Fruit fly (Drosophila melanogaster) whole organism, prepupa: ENCODE results near the gene Ser12.

Source experiments
- Blimp-1 ChIP-seq: fragments of 200-800 bp; sonication (Bioruptor generic); optimal IDR thresholded peaks from 3 replicates; lab custom pipeline; 2017; ENCODE audit warnings: missing biosample characterization, missing genetic modification characterization, mild to moderate bottlenecking, moderate library complexity, missing genetic modification reagents
- CG10631 ChIP-seq: fragments of 200-800 bp; sonication (Bioruptor generic); optimal IDR thresholded peaks from 2 replicates; lab custom pipeline; 2016; ENCODE audit warnings: missing biosample characterization, missing genetic modification characterization
- CG10669 ChIP-seq: fragments of 200-800 bp; sonication (Bioruptor generic); optimal IDR thresholded peaks from 3 replicates; lab custom pipeline; 2018; ENCODE audit warnings: missing biosample characterization, mild to moderate bottlenecking, missing genetic modification characterization, moderate library complexity
- CG11294 ChIP-seq: fragments of 200-800 bp; sonication (Bioruptor generic); IDR thresholded peaks from 2 replicates; pipeline ENCODE4 v1.3.6; 2022; ENCODE audit warnings: missing biosample characterization, missing genetic modification characterization
- CG11762 ChIP-seq: fragments of 200-800 bp; sonication (Bioruptor generic); optimal IDR thresholded peaks from 3 replicates; lab custom pipeline; 2016; ENCODE audit warnings: missing biosample characterization, missing genetic modification characterization; ENCODE audit not compliant: insufficient read depth
- CG11902 ChIP-seq: fragments of 200-800 bp; sonication (Bioruptor generic); optimal IDR thresholded peaks from 3 replicates; lab custom pipeline; 2016; ENCODE audit warnings: missing biosample characterization, missing genetic modification characterization
- CG15336 ChIP-seq: fragments of 200-800 bp; sonication (Bioruptor generic); IDR thresholded peaks from 2 replicates; pipeline ENCODE4 v1.3.6; 2022; ENCODE audit warnings: missing biosample characterization, missing genetic modification characterization
- CG1621 ChIP-seq: fragments of 200-800 bp; sonication (Bioruptor generic); optimal IDR thresholded peaks from 3 replicates; lab custom pipeline; 2018; ENCODE audit warnings: missing biosample characterization, mild to moderate bottlenecking, missing genetic modification characterization
- CG16779 ChIP-seq: fragments of 200-800 bp; sonication (Bioruptor generic); optimal IDR thresholded peaks from 3 replicates; lab custom pipeline; 2017; ENCODE audit warnings: missing biosample characterization, mild to moderate bottlenecking, missing genetic modification characterization
- CG3032 ChIP-seq: fragments of 200-800 bp; optimal IDR thresholded peaks from 2 replicates; lab custom pipeline; 2019; ENCODE audit warnings: missing biosample characterization, mild to moderate bottlenecking, missing genetic modification characterization, moderate library complexity
- CG31627 ChIP-seq: fragments of 200-800 bp; sonication (Bioruptor generic); optimal IDR thresholded peaks from 3 replicates; lab custom pipeline; 2016; ENCODE audit warnings: missing biosample characterization, missing genetic modification characterization
- CG32006 ChIP-seq: fragments of 200-800 bp; sonication (Bioruptor generic); optimal IDR thresholded peaks from 3 replicates; lab custom pipeline; 2017; ENCODE audit warnings: missing biosample characterization, mild to moderate bottlenecking, missing genetic modification characterization
- CG34406 ChIP-seq: fragments of 200-800 bp; sonication (Bioruptor generic); optimal IDR thresholded peaks from 3 replicates; lab custom pipeline; 2016; ENCODE audit warnings: missing biosample characterization, missing genetic modification characterization
- CG3919 ChIP-seq: fragments of 200-800 bp; sonication (Bioruptor generic); optimal IDR thresholded peaks from 3 replicates; lab custom pipeline; 2016; ENCODE audit warnings: missing biosample characterization, missing genetic modification characterization
- CG6163 ChIP-seq: fragments of 200-800 bp; sonication (Bioruptor generic); IDR thresholded peaks from 3 replicates; pipeline ENCODE4 v1.3.6; 2022; ENCODE audit warnings: missing biosample characterization, missing genetic modification characterization
- CG6792 ChIP-seq: fragments of 200-800 bp; sonication (Bioruptor generic); optimal IDR thresholded peaks from 3 replicates; lab custom pipeline; 2016; ENCODE audit warnings: missing biosample characterization, missing genetic modification characterization
- CG6808 ChIP-seq: fragments of 200-800 bp; sonication (Bioruptor generic); optimal IDR thresholded peaks from 3 replicates; lab custom pipeline; 2017; ENCODE audit warnings: missing biosample characterization, missing genetic modification characterization, mild to moderate bottlenecking, moderate library complexity, missing genetic modification reagents
- CG7368 ChIP-seq: fragments of 200-800 bp; sonication (Bioruptor generic); optimal IDR thresholded peaks from 3 replicates; lab custom pipeline; 2016; ENCODE audit warnings: missing biosample characterization, missing genetic modification characterization
- CG8119 ChIP-seq: fragments of 200-800 bp; sonication (Bioruptor generic); IDR thresholded peaks from 3 replicates; pipeline ENCODE4 v1.3.6; 2022; ENCODE audit warnings: missing biosample characterization, missing genetic modification characterization
- CG8632 ChIP-seq: fragments of 200-800 bp; sonication (Bioruptor generic); optimal IDR thresholded peaks from 3 replicates; lab custom pipeline; 2016; ENCODE audit warnings: missing biosample characterization, missing genetic modification characterization
- CG9139 ChIP-seq: fragments of 200-800 bp; sonication (Bioruptor generic); optimal IDR thresholded peaks from 3 replicates; lab custom pipeline; 2017; ENCODE audit warnings: missing biosample characterization, mild to moderate bottlenecking, missing genetic modification characterization
- Eip75B ChIP-seq: fragments of 200-800 bp; sonication (Bioruptor generic); optimal IDR thresholded peaks from 3 replicates; lab custom pipeline; 2016; ENCODE audit warnings: missing biosample characterization, missing genetic modification characterization
- Eip78C ChIP-seq: fragments of 200-800 bp; sonication (Bioruptor generic); peaks from one replicate; lab custom pipeline; 2016; ENCODE audit warnings: missing biosample characterization, missing genetic modification characterization
- Eip93F ChIP-seq: fragments of 200-800 bp; sonication (Bioruptor generic); optimal IDR thresholded peaks from 2 replicates; lab custom pipeline; 2016; ENCODE audit warnings: missing biosample characterization, mild to moderate bottlenecking, missing genetic modification characterization
- Ets21C ChIP-seq: fragments of 200-800 bp; sonication (Bioruptor generic); optimal IDR thresholded peaks from 3 replicates; lab custom pipeline; 2016; ENCODE audit warnings: missing biosample characterization, missing genetic modification characterization
- Gug ChIP-seq: fragments of 200-800 bp; sonication (Bioruptor generic); IDR thresholded peaks from 2 replicates; pipeline ENCODE4 v1.3.6; 2022; ENCODE audit warnings: missing biosample characterization, missing genetic modification characterization
- Hr38 ChIP-seq: sonication (Bioruptor generic); optimal IDR thresholded peaks from 2 replicates; lab custom pipeline; 2016; ENCODE audit warnings: missing biosample characterization, missing genetic modification characterization
- Hr39 ChIP-seq: fragments of 200-800 bp; sonication (Bioruptor generic); optimal IDR thresholded peaks from 2 replicates; lab custom pipeline; 2016; ENCODE audit warnings: missing biosample characterization, missing genetic modification characterization
- Hr4 ChIP-seq: fragments of 200-800 bp; sonication (Bioruptor generic); optimal IDR thresholded peaks from 3 replicates; lab custom pipeline; 2016; ENCODE audit warnings: missing biosample characterization, missing genetic modification characterization
- Lpt ChIP-seq: fragments of 200-800 bp; sonication (Bioruptor generic); optimal IDR thresholded peaks from 3 replicates; lab custom pipeline; 2016; ENCODE audit warnings: missing biosample characterization, missing genetic modification characterization
- Met ChIP-seq: fragments of 200-800 bp; sonication (Bioruptor generic); optimal IDR thresholded peaks from 3 replicates; lab custom pipeline; 2016; ENCODE audit warnings: missing biosample characterization, missing genetic modification characterization
- OdsH ChIP-seq: fragments of 200-800 bp; sonication (Bioruptor generic); optimal IDR thresholded peaks from 3 replicates; lab custom pipeline; 2016; ENCODE audit warnings: missing biosample characterization, missing genetic modification characterization
- Smox ChIP-seq: fragments of 200-800 bp; sonication (Bioruptor generic); optimal IDR thresholded peaks from 3 replicates; lab custom pipeline; 2016; ENCODE audit warnings: missing biosample characterization, missing genetic modification characterization
- Sox102F ChIP-seq: fragments of 200-800 bp; sonication (Bioruptor generic); optimal IDR thresholded peaks from 2 replicates; lab custom pipeline; 2016; ENCODE audit warnings: missing biosample characterization, mild to moderate bottlenecking, missing genetic modification characterization
- Sox14 ChIP-seq: fragments of 200-800 bp; sonication (Bioruptor generic); optimal IDR thresholded peaks from 3 replicates; lab custom pipeline; 2016; ENCODE audit warnings: missing biosample characterization, missing genetic modification characterization
- Sox15 ChIP-seq: fragments of 200-800 bp; sonication (Bioruptor generic); optimal IDR thresholded peaks from 3 replicates; lab custom pipeline; 2016; ENCODE audit warnings: missing biosample characterization, missing genetic modification characterization
- acj6 ChIP-seq: fragments of 200-800 bp; sonication (Bioruptor generic); optimal IDR thresholded peaks from 3 replicates; lab custom pipeline; 2016; ENCODE audit warnings: missing biosample characterization, missing genetic modification characterization
- cyc ChIP-seq: fragments of 200-800 bp; sonication (Bioruptor generic); optimal IDR thresholded peaks from 3 replicates; lab custom pipeline; 2016; ENCODE audit warnings: missing biosample characterization, missing genetic modification characterization
- dsx ChIP-seq: fragments of 200-800 bp; optimal IDR thresholded peaks from 3 replicates; lab custom pipeline; 2019; ENCODE audit warnings: missing biosample characterization, mild to moderate bottlenecking, missing genetic modification characterization, moderate library complexity; ENCODE audit not compliant: poor library complexity, severe bottlenecking
- eg ChIP-seq: fragments of 200-800 bp; sonication (Bioruptor generic); IDR thresholded peaks from 3 replicates; pipeline ENCODE4 v1.3.6; 2022; ENCODE audit warnings: missing biosample characterization, missing genetic modification characterization
- esn ChIP-seq: fragments of 200-800 bp; sonication (Bioruptor generic); optimal IDR thresholded peaks from 2 replicates; lab custom pipeline; 2016; ENCODE audit warnings: missing biosample characterization, mild to moderate bottlenecking, missing genetic modification characterization, moderate library complexity
- fd59A ChIP-seq: fragments of 200-800 bp; sonication (Bioruptor generic); optimal IDR thresholded peaks from 2 replicates; lab custom pipeline; 2017; ENCODE audit warnings: missing biosample characterization, mild to moderate bottlenecking, missing genetic modification characterization, missing genetic modification reagents
- fd85E ChIP-seq: fragments of 200-800 bp; sonication (Bioruptor generic); optimal IDR thresholded peaks from 3 replicates; lab custom pipeline; 2016; ENCODE audit warnings: missing biosample characterization, missing genetic modification characterization
- fkh ChIP-seq: fragments of 200-800 bp; sonication (Bioruptor generic); optimal IDR thresholded peaks from 3 replicates; lab custom pipeline; 2017; ENCODE audit warnings: missing biosample characterization, mild to moderate bottlenecking, missing genetic modification characterization, moderate library complexity
- lz ChIP-seq: fragments of 200-800 bp; sonication (Bioruptor generic); optimal IDR thresholded peaks from 3 replicates; lab custom pipeline; 2016; ENCODE audit warnings: missing biosample characterization, missing genetic modification characterization
- net ChIP-seq: fragments of 200-800 bp; sonication (Bioruptor generic); optimal IDR thresholded peaks from 3 replicates; lab custom pipeline; 2016; ENCODE audit warnings: missing biosample characterization, missing genetic modification characterization
- pdm3 ChIP-seq: fragments of 200-800 bp; sonication (Bioruptor generic); optimal IDR thresholded peaks from 3 replicates; lab custom pipeline; 2016; ENCODE audit warnings: missing biosample characterization, missing genetic modification characterization
- ss ChIP-seq, 2 experiments: fragments of 200-800 bp; sonication (Bioruptor generic); optimal IDR thresholded peaks; 2 replicates in 1 of 2; 3 replicates in 1 of 2; lab custom pipeline; 2017 to 2018; ENCODE audit warnings: mild to moderate bottlenecking in 2 of 2, missing biosample characterization in 2 of 2, missing genetic modification characterization in 2 of 2, moderate library complexity in 1 of 2
- svp ChIP-seq: fragments of 200-800 bp; sonication (Bioruptor generic); peaks from one replicate; lab custom pipeline; 2016; ENCODE audit warnings: missing biosample characterization, missing genetic modification characterization
- topi ChIP-seq: fragments of 200-800 bp; sonication (Bioruptor generic); optimal IDR thresholded peaks from 3 replicates; lab custom pipeline; 2016; ENCODE audit warnings: missing biosample characterization, missing genetic modification characterization
- vri ChIP-seq: fragments of 200-800 bp; sonication (Bioruptor generic); optimal IDR thresholded peaks from 3 replicates; lab custom pipeline; 2016; ENCODE audit warnings: missing biosample characterization, mild to moderate bottlenecking, missing genetic modification characterization

Gene Ser12

dm6 chr2L:2249578-2249977 lies 1.5 kb downstream of the Ser12 start:
- TF ChIP-seq acj6 (GFP tag; lab: Kevin White, UChicago): peak; percentile 31
- no peak for TF ChIP-seq CG11762 (GFP tag; lab: Kevin White, UChicago)
- TF ChIP-seq CG6792 (GFP tag; lab: Kevin White, UChicago): no peak
- no peak for TF ChIP-seq Met
- TF ChIP-seq CG6163 (GFP tag; lab: Robert Waterston, UW): no peak
- TF ChIP-seq CG16779: no peak
- no peak for TF ChIP-seq cyc (GFP tag; lab: Kevin White, UChicago)
- TF ChIP-seq pdm3 (GFP tag; lab: Kevin White, UChicago): peak; percentile 22
- no peak for TF ChIP-seq Smox (GFP tag; lab: Kevin White, UChicago)
- no peak for TF ChIP-seq fd59A (GFP tag; lab: Kevin White, UChicago)
- peak; percentile 9 for TF ChIP-seq Eip75B (GFP tag; lab: Kevin White, UChicago)
- TF ChIP-seq CG9139: no peak
- 0 out of 3 replicates have a peak, but pooled peaks have one; percentile 25 for TF ChIP-seq eg (GFP tag; lab: Robert Waterston, UW)
- TF ChIP-seq CG15336 (GFP tag; lab: Robert Waterston, UW): no peak
- no peak for TF ChIP-seq CG1621
- peak; percentile 14 for TF ChIP-seq CG31627 (GFP tag; lab: Kevin White, UChicago)
- TF ChIP-seq Sox102F (GFP tag; lab: Kevin White, UChicago): no peak
- TF ChIP-seq CG11902 (GFP tag; lab: Kevin White, UChicago): no peak
- no peak for TF ChIP-seq fkh (GFP tag; lab: Kevin White, UChicago)
- no peak for TF ChIP-seq Gug (GFP tag; lab: Robert Waterston, UW)
- TF ChIP-seq CG3919 (GFP tag; lab: Kevin White, UChicago): peak; percentile 25
- TF ChIP-seq Sox15: no peak
- no peak for TF ChIP-seq Blimp-1 (GFP tag; lab: Kevin White, UChicago)
- no peak for TF ChIP-seq Sox14 (GFP tag; lab: Kevin White, UChicago)
- no peak for TF ChIP-seq Eip93F (GFP tag; lab: Kevin White, UChicago)
- TF ChIP-seq CG34406 (GFP tag; lab: Kevin White, UChicago): no peak
- TF ChIP-seq CG8632 (GFP tag; lab: Kevin White, UChicago): no peak
- TF ChIP-seq Lpt: no peak
- TF ChIP-seq lz (GFP tag; lab: Kevin White, UChicago): no peak
- TF ChIP-seq vri: no peak
- TF ChIP-seq CG10631 (GFP tag; lab: Kevin White, UChicago): peak; percentile 8
- TF ChIP-seq OdsH (GFP tag; lab: Kevin White, UChicago): peak; percentile 13
- 0 out of 3 replicates have a peak, but pooled peaks have one; percentile 20 for TF ChIP-seq CG8119 (GFP tag; lab: Robert Waterston, UW)
- TF ChIP-seq CG3032: no peak
- TF ChIP-seq svp (GFP tag; lab: Kevin White, UChicago): no peak
- no peak for TF ChIP-seq fd85E (GFP tag; lab: Kevin White, UChicago)
- no peak for TF ChIP-seq esn (GFP tag; lab: Kevin White, UChicago)
- TF ChIP-seq net (GFP tag; lab: Kevin White, UChicago): no peak
- no peak for TF ChIP-seq CG7368 (GFP tag; lab: Kevin White, UChicago)
- TF ChIP-seq ss (GFP tag; optimal IDR thresholded peaks at IDR 0.05; lab: Kevin White, UChicago): no peak
- no peak for TF ChIP-seq topi (GFP tag; lab: Kevin White, UChicago)
- peak; percentile 10 for TF ChIP-seq Hr39 (GFP tag; lab: Kevin White, UChicago)
- TF ChIP-seq CG11294 (GFP tag; lab: Robert Waterston, UW): no peak
- TF ChIP-seq Eip78C (GFP tag; lab: Kevin White, UChicago): peak; percentile 63
- peak; percentile 9 for TF ChIP-seq CG6808 (GFP tag; lab: Kevin White, UChicago)
- peak; percentile 16 for TF ChIP-seq Hr38 (GFP tag; lab: Kevin White, UChicago)
- TF ChIP-seq CG32006: peak; percentile 17
- peak; percentile 21 for TF ChIP-seq Hr4
- no peak for TF ChIP-seq dsx (GFP tag; lab: Kevin White, UChicago)
- no peak for TF ChIP-seq Ets21C (GFP tag; lab: Kevin White, UChicago)
- TF ChIP-seq CG10669 (GFP tag; lab: Kevin White, UChicago): peak; percentile 5
- TF ChIP-seq, all 60 proteins: peak for 16
